Worm (Caenorhabditis elegans) whole organism, L2 larva: ENCODE measurements around the gene T05H10.4.

Experiments
- F13H6.1 ChIP-seq: sonication (generic microtip); optimal IDR thresholded peaks from 2 replicates; lab custom pipeline; 2016; ENCODE audit warnings: missing genetic modification characterization, missing compliant biosample characterization
- ceh-82 ChIP-seq: fragments of 150-350 bp; optimal IDR thresholded peaks from 2 replicates; lab custom pipeline; 2014; ENCODE audit warnings: missing biosample characterization, missing genetic modification characterization
- dmd-4 ChIP-seq: sonication (generic microtip); optimal IDR thresholded peaks from 2 replicates; lab custom pipeline; 2017; ENCODE audit warnings: missing biosample characterization, missing genetic modification characterization
- egl-27 ChIP-seq: sonication (generic microtip); optimal IDR thresholded peaks from 3 replicates; lab custom pipeline; 2017; ENCODE audit warnings: missing biosample characterization, missing genetic modification reagents, missing genetic modification characterization
- elt-1 ChIP-seq: fragments of 150-350 bp; optimal IDR thresholded peaks from 2 replicates; lab custom pipeline; 2014; ENCODE audit warnings: missing biosample characterization, missing genetic modification characterization
- fos-1 ChIP-seq: fragments of 150-350 bp; optimal IDR thresholded peaks from 2 replicates; lab custom pipeline; 2014; ENCODE audit warnings: missing biosample characterization, missing genetic modification characterization
- mdl-1 ChIP-seq, 2 experiments: fragments of 150-350 bp in 1 of 2; sonication (generic microtip) in 1 of 2; optimal IDR thresholded peaks; 2 replicates each; lab custom pipeline; 2017; ENCODE audit warnings: missing biosample characterization in 2 of 2, missing genetic modification characterization in 2 of 2
- nhr-237 ChIP-seq: fragments of 150-350 bp; optimal IDR thresholded peaks from 2 replicates; lab custom pipeline; 2014; ENCODE audit warnings: missing biosample characterization, missing genetic modification characterization
- nhr-6 ChIP-seq: fragments of 150-350 bp; optimal IDR thresholded peaks from 2 replicates; lab custom pipeline; 2014; ENCODE audit warnings: missing biosample characterization, missing genetic modification characterization
- skn-1 ChIP-seq: sonication (generic microtip); optimal IDR thresholded peaks from 2 replicates; lab custom pipeline; 2017; ENCODE audit warnings: missing biosample characterization, missing genetic modification characterization
- ztf-1 ChIP-seq: fragments of 200-800 bp; sonication (Bioruptor generic); conservative IDR thresholded peaks from 2 replicates; pipeline ENCODE4 v1.3.6; 2022; ENCODE audit warnings: missing genetic modification characterization, missing compliant biosample characterization
- ztf-11 ChIP-seq: sonication (generic microtip); optimal IDR thresholded peaks from 2 replicates; lab custom pipeline; 2017; ENCODE audit warnings: missing biosample characterization, missing genetic modification characterization

ce11 chrII:8017380-8017779, 35.6 kb upstream of the T05H10.4 start, which contains the start of gene zyg-11:
- TF ChIP-seq nhr-237 (tag; lab: Kevin White, UChicago) (no peak), ceh-82 (tag; lab: Kevin White, UChicago) (no peak), ztf-11 (tag; lab: Kevin White, UChicago) (no peak), nhr-6 (tag; lab: Kevin White, UChicago) (no peak), elt-1 (no peak), ztf-1 (GFP tag; lab: Robert Waterston, UW) (no peak), skn-1 (no peak), F13H6.1 (no peak), mdl-1 (tag; optimal IDR thresholded peaks at IDR 0.05; lab: Kevin White, UChicago) (no peak), egl-27 (tag; lab: Kevin White, UChicago) (no peak), dmd-4 (tag; lab: Kevin White, UChicago) (no peak), fos-1 (tag; lab: Kevin White, UChicago) (no peak)
